Fruit fly (Drosophila melanogaster) whole organism, embryonic: ENCODE results near the gene M6.

Experiments used
- Adf1 ChIP-seq: fragments of 200-800 bp; sonication (Bioruptor generic); IDR thresholded peaks from 2 replicates; pipeline ENCODE4 v1.3.6; 2022; ENCODE audit warnings: missing biosample characterization, missing genetic modification characterization
- Asciz ChIP-seq: fragments of 200-800 bp; sonication (Bioruptor generic); optimal IDR thresholded peaks from 2 replicates; lab custom pipeline; 2017; ENCODE audit warnings: missing biosample characterization, mild to moderate bottlenecking, missing genetic modification characterization, missing genetic modification reagents
- B-H2 ChIP-seq: fragments of 200-800 bp; sonication (Bioruptor generic); optimal IDR thresholded peaks from 2 replicates; lab custom pipeline; 2018; ENCODE audit warnings: missing biosample characterization, mild to moderate bottlenecking, missing genetic modification characterization
- Bdp1 ChIP-seq: fragments of 200-800 bp; sonication (Bioruptor generic); optimal IDR thresholded peaks from 3 replicates; lab custom pipeline; 2016; ENCODE audit warnings: missing biosample characterization, missing genetic modification characterization
- Blimp-1 ChIP-seq: fragments of 200-800 bp; sonication (Bioruptor generic); optimal IDR thresholded peaks from 3 replicates; lab custom pipeline; 2018; ENCODE audit warnings: missing biosample characterization, missing genetic modification characterization, mild to moderate bottlenecking, moderate library complexity, missing genetic modification reagents
- CG10209 ChIP-seq: fragments of 200-800 bp; sonication (Bioruptor generic); optimal IDR thresholded peaks from 3 replicates; lab custom pipeline; 2017; ENCODE audit warnings: missing biosample characterization, mild to moderate bottlenecking, missing genetic modification characterization, missing genetic modification reagents
- CG10274 ChIP-seq: fragments of 200-800 bp; sonication (Bioruptor generic); optimal IDR thresholded peaks from 3 replicates; lab custom pipeline; 2017; ENCODE audit warnings: missing biosample characterization, mild to moderate bottlenecking, missing genetic modification characterization
- CG12219 ChIP-seq: fragments of 200-800 bp; sonication (Bioruptor generic); optimal IDR thresholded peaks from 3 replicates; lab custom pipeline; 2018; ENCODE audit warnings: missing biosample characterization, mild to moderate bottlenecking, missing genetic modification characterization
- CG12744 ChIP-seq: fragments of 200-800 bp; sonication (Bioruptor generic); optimal IDR thresholded peaks from 2 replicates; lab custom pipeline; 2016; ENCODE audit warnings: missing biosample characterization, missing genetic modification characterization
- CG12942 ChIP-seq: fragments of 200-800 bp; sonication (Bioruptor generic); optimal IDR thresholded peaks from 3 replicates; lab custom pipeline; 2016; ENCODE audit warnings: missing biosample characterization, missing genetic modification characterization
- CG14441 ChIP-seq: fragments of 200-800 bp; sonication (Bioruptor generic); IDR thresholded peaks from 2 replicates; pipeline ENCODE4 v1.3.6; 2022; ENCODE audit warnings: missing biosample characterization, missing genetic modification characterization
- CG16779 ChIP-seq: fragments of 200-800 bp; sonication (Bioruptor generic); IDR thresholded peaks from 2 replicates; pipeline ENCODE4 v1.3.6; 2022; ENCODE audit warnings: missing biosample characterization, missing genetic modification characterization
- CG16863 ChIP-seq: fragments of 200-800 bp; sonication (Bioruptor generic); optimal IDR thresholded peaks from 3 replicates; lab custom pipeline; 2016; ENCODE audit warnings: missing biosample characterization, missing genetic modification characterization
- CG17361 ChIP-seq: fragments of 200-800 bp; sonication (Bioruptor generic); IDR thresholded peaks from 3 replicates; pipeline ENCODE4 v1.3.6; 2022; ENCODE audit warnings: missing biosample characterization, missing genetic modification characterization
- CG17912 ChIP-seq: fragments of 200-800 bp; sonication (Bioruptor generic); optimal IDR thresholded peaks from 2 replicates; lab custom pipeline; 2018; ENCODE audit warnings: missing biosample characterization, mild to moderate bottlenecking, missing genetic modification characterization
- CG30403 ChIP-seq: fragments of 200-800 bp; sonication (Bioruptor generic); optimal IDR thresholded peaks from 3 replicates; lab custom pipeline; 2016; ENCODE audit warnings: missing biosample characterization, missing genetic modification characterization
- CG4854 ChIP-seq: fragments of 200-800 bp; sonication (Bioruptor generic); optimal IDR thresholded peaks from 2 replicates; lab custom pipeline; 2016; ENCODE audit warnings: missing biosample characterization, missing genetic modification characterization, inconsistent platforms
- CG6683 ChIP-seq: fragments of 200-800 bp; sonication (Bioruptor generic); optimal IDR thresholded peaks from 2 replicates; lab custom pipeline; 2017; ENCODE audit warnings: missing biosample characterization, mild to moderate bottlenecking, missing genetic modification characterization, missing genetic modification reagents
- CG6765 ChIP-seq: fragments of 200-800 bp; sonication (Bioruptor generic); optimal IDR thresholded peaks from 3 replicates; lab custom pipeline; 2017; ENCODE audit warnings: missing biosample characterization, mild to moderate bottlenecking, missing genetic modification characterization
- CG8281 ChIP-seq: fragments of 200-800 bp; sonication (Bioruptor generic); optimal IDR thresholded peaks from 2 replicates; lab custom pipeline; 2018; ENCODE audit warnings: missing biosample characterization, mild to moderate bottlenecking, missing genetic modification characterization, moderate library complexity
- CG9215 ChIP-seq: fragments of 200-800 bp; sonication (Bioruptor generic); IDR thresholded peaks from 2 replicates; pipeline ENCODE4 v1.3.6; 2022; ENCODE audit warnings: missing biosample characterization, missing genetic modification characterization
- CG9437 ChIP-seq: fragments of 200-800 bp; sonication (Bioruptor generic); optimal IDR thresholded peaks from 2 replicates; lab custom pipeline; 2018; ENCODE audit warnings: missing biosample characterization, mild to moderate bottlenecking, missing genetic modification characterization
- CTCF ChIP-seq: fragments of 200-800 bp; sonication (Bioruptor generic); optimal IDR thresholded peaks from 2 replicates; lab custom pipeline; 2017; ENCODE audit warnings: missing biosample characterization, mild to moderate bottlenecking, missing genetic modification characterization, moderate library complexity
- Dad ChIP-seq: fragments of 200-800 bp; sonication (Bioruptor generic); optimal IDR thresholded peaks from 3 replicates; lab custom pipeline; 2016; ENCODE audit warnings: missing biosample characterization, missing genetic modification characterization
- ERR ChIP-seq: fragments of 200-800 bp; sonication (Bioruptor generic); optimal IDR thresholded peaks from 2 replicates; lab custom pipeline; 2016; ENCODE audit warnings: missing biosample characterization, missing genetic modification characterization
- Fer3 ChIP-seq: fragments of 200-800 bp; sonication (Bioruptor generic); optimal IDR thresholded peaks from 2 replicates; lab custom pipeline; 2018; ENCODE audit warnings: missing biosample characterization, mild to moderate bottlenecking, missing genetic modification characterization, moderate library complexity
- HLH3B ChIP-seq: fragments of 200-800 bp; sonication (Bioruptor generic); IDR thresholded peaks from 2 replicates; pipeline ENCODE4 v1.3.6; 2022; ENCODE audit warnings: missing biosample characterization, missing genetic modification characterization
- Hmx ChIP-seq: fragments of 200-800 bp; sonication (Bioruptor generic); optimal IDR thresholded peaks from 2 replicates; lab custom pipeline; 2016; ENCODE audit warnings: missing biosample characterization, missing genetic modification characterization
- NfI ChIP-seq: fragments of 200-800 bp; sonication (Bioruptor generic); optimal IDR thresholded peaks from 3 replicates; lab custom pipeline; 2018; ENCODE audit warnings: missing biosample characterization, mild to moderate bottlenecking, missing genetic modification characterization, moderate library complexity
- Trl ChIP-seq, 3 experiments: fragments of >200 bp in 2 of 3; fragments of 200-800 bp in 1 of 3; sonication (Bioruptor generic) in 1 of 3; optimal IDR thresholded peaks; 2 replicates in 1 of 3; 3 replicates in 2 of 3; lab custom pipeline; 2016 to 2017; ENCODE audit warnings: missing biosample characterization in 1 of 3, missing genetic modification characterization in 1 of 3
- ac ChIP-seq: fragments of 200-800 bp; sonication (Bioruptor generic); optimal IDR thresholded peaks from 3 replicates; lab custom pipeline; 2017; ENCODE audit warnings: missing biosample characterization, mild to moderate bottlenecking, missing genetic modification characterization
- bbx ChIP-seq: fragments of 200-800 bp; sonication (Bioruptor generic); IDR thresholded peaks from 2 replicates; pipeline ENCODE4 v1.3.6; 2022; ENCODE audit warnings: missing biosample characterization, missing genetic modification characterization; ENCODE audit not compliant: partially characterized antibody
- chn ChIP-seq: fragments of 200-800 bp; sonication (Bioruptor generic); optimal IDR thresholded peaks from 2 replicates; lab custom pipeline; 2016; ENCODE audit warnings: missing biosample characterization, missing genetic modification characterization
- corto ChIP-seq: fragments of 200-800 bp; sonication (Bioruptor generic); optimal IDR thresholded peaks from 2 replicates; lab custom pipeline; 2016; ENCODE audit warnings: missing biosample characterization, mild to moderate bottlenecking, missing genetic modification characterization, moderate library complexity
- crol ChIP-seq: fragments of 200-800 bp; sonication (Bioruptor generic); IDR thresholded peaks from 2 replicates; pipeline ENCODE4 v1.3.6; 2022; ENCODE audit warnings: missing biosample characterization, missing genetic modification characterization
- crp ChIP-seq, 2 experiments: fragments of 200-800 bp; sonication (Bioruptor generic); optimal IDR thresholded peaks; 2 replicates in 1 of 2; 3 replicates in 1 of 2; lab custom pipeline; 2017; ENCODE audit warnings: missing biosample characterization in 2 of 2, missing genetic modification characterization in 2 of 2, mild to moderate bottlenecking in 1 of 2, moderate library complexity in 1 of 2
- gro ChIP-seq: fragments of 200-800 bp; sonication (Bioruptor generic); optimal IDR thresholded peaks from 2 replicates; lab custom pipeline; 2016; ENCODE audit warnings: missing biosample characterization, missing genetic modification characterization
- jing ChIP-seq: fragments of 200-800 bp; sonication (Bioruptor generic); optimal IDR thresholded peaks from 2 replicates; lab custom pipeline; 2018; ENCODE audit warnings: missing biosample characterization, mild to moderate bottlenecking, missing genetic modification characterization
- lmd ChIP-seq: fragments of 200-800 bp; sonication (Bioruptor generic); IDR thresholded peaks from 2 replicates; pipeline ENCODE4 v1.3.6; 2022; ENCODE audit warnings: missing biosample characterization, missing genetic modification characterization
- mirr ChIP-seq: fragments of 200-800 bp; sonication (Bioruptor generic); optimal IDR thresholded peaks from 3 replicates; lab custom pipeline; 2018; ENCODE audit warnings: missing biosample characterization, mild to moderate bottlenecking, missing genetic modification characterization
- nerfin-1 ChIP-seq: fragments of 200-800 bp; sonication (Bioruptor generic); optimal IDR thresholded peaks from 3 replicates; lab custom pipeline; 2019; ENCODE audit warnings: missing biosample characterization, mild to moderate bottlenecking, missing genetic modification characterization, moderate library complexity
- onecut ChIP-seq: fragments of 200-800 bp; sonication (Bioruptor generic); IDR thresholded peaks from 2 replicates; pipeline ENCODE4 v1.3.6; 2022; ENCODE audit warnings: missing biosample characterization, missing genetic modification characterization
- peb ChIP-seq: fragments of 200-800 bp; sonication (Bioruptor generic); IDR thresholded peaks from 2 replicates; pipeline ENCODE4 v1.3.6; 2022; ENCODE audit warnings: missing biosample characterization, missing genetic modification characterization
- phol ChIP-seq: fragments of 200-800 bp; sonication (Bioruptor generic); optimal IDR thresholded peaks from 3 replicates; lab custom pipeline; 2018; ENCODE audit warnings: missing biosample characterization, mild to moderate bottlenecking, missing genetic modification characterization, moderate library complexity
- twi ChIP-seq: fragments of 200-800 bp; optimal IDR thresholded peaks from 2 replicates; lab custom pipeline; 2019; ENCODE audit warnings: missing biosample characterization, mild to moderate bottlenecking, missing genetic modification characterization, moderate library complexity
- zen ChIP-seq: fragments of 200-800 bp; sonication (Bioruptor generic); optimal IDR thresholded peaks from 3 replicates; lab custom pipeline; 2018; ENCODE audit warnings: missing biosample characterization, mild to moderate bottlenecking, missing genetic modification characterization, moderate library complexity

M6 gene

DNA sequence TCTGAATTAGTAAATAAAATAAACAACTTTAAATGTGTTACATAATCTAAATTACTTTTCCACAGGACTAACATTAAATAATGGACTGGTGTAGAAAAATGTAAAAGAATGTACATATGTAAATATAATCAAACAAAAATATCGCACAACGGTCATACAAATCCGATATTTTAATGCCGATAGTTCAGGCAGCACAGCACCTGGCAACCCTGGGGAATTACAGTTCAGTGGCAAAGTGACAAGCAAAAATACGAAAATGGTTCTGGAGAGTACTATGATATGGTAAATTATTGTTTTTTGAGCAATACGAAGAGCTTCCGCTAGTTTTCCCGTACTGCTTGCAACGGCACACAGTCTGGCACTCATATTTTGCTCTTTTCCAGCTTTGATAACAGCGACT is 29.2 kb downstream of the M6 start, which contains the start of gene Rpn10 (continued):
- peak; percentile 10 for TF ChIP-seq CG4854 (GFP tag; lab: Kevin White, UChicago)
- TF ChIP-seq Trl (optimal IDR thresholded peaks at IDR 0.05; lab: Kevin White, UChicago) = no peak
- TF ChIP-seq Trl (GFP tag; optimal IDR thresholded peaks at IDR 0.05; lab: Kevin White, UChicago) = no peak
- TF ChIP-seq Fer3 = peak; percentile 2
- TF ChIP-seq phol (tag; lab: Kevin White, UChicago) = peak; percentile 64
- peak; percentile 58 for TF ChIP-seq nerfin-1 (tag; lab: Kevin White, UChicago)
- TF ChIP-seq CG16863 (GFP tag; lab: Kevin White, UChicago) = no peak
- peak; percentile 24 for TF ChIP-seq twi (tag; lab: Kevin White, UChicago)
- no peak for TF ChIP-seq CG12942 (GFP tag; lab: Kevin White, UChicago)
- TF ChIP-seq crp (GFP tag; optimal IDR thresholded peaks at IDR 0.05; lab: Kevin White, UChicago) = no peak
- TF ChIP-seq onecut (GFP tag; lab: Robert Waterston, UW) = no peak
- no peak for TF ChIP-seq CG12744
- TF ChIP-seq CG10274 (GFP tag; lab: Kevin White, UChicago) = no peak
- TF ChIP-seq CG16779 (GFP tag; lab: Robert Waterston, UW) = no peak
- TF ChIP-seq CG17361 (GFP tag; lab: Robert Waterston, UW) = peak; percentile 47; the same call in 1 of the 3 replicates
- TF ChIP-seq CG6683 (GFP tag; lab: Kevin White, UChicago) = no peak
- TF ChIP-seq mirr (GFP tag; lab: Kevin White, UChicago) = no peak
- peak; percentile 33 for TF ChIP-seq CG30403 (GFP tag; lab: Kevin White, UChicago)

dm6 chr3L:21538893-21539244 is 31.2 kb downstream of the M6 start:
- peak; percentile 90 for TF ChIP-seq CG8281 (tag; lab: Kevin White, UChicago)
- no peak for TF ChIP-seq peb (GFP tag; lab: Robert Waterston, UW)

dm6 chr3L:21539245-21540196 is 31.9 kb downstream of the M6 start, which contains the start of the genes COX8 and VhaM9.7-b:
TSS of gene COX8 (minus strand) at chr3L:21539447.
TSS of gene VhaM9.7-b (plus strand) at chr3L:21539862.
- peak; percentile 67 for TF ChIP-seq B-H2 (GFP tag; lab: Kevin White, UChicago)
- TF ChIP-seq HLH3B (GFP tag; lab: Robert Waterston, UW) = peak; percentile 70
- peak; percentile 62; the same call in 1 of the 2 replicates for TF ChIP-seq lmd (GFP tag; lab: Robert Waterston, UW)
- no peak for TF ChIP-seq CG9215
- TF ChIP-seq bbx (GFP tag; lab: Robert Waterston, UW) = peak; percentile 65
- no peak for TF ChIP-seq Dad (GFP tag; lab: Kevin White, UChicago)
- no peak for TF ChIP-seq ac (GFP tag; lab: Kevin White, UChicago)
- no peak for TF ChIP-seq corto (GFP tag; lab: Kevin White, UChicago)
- TF ChIP-seq Asciz (GFP tag; lab: Kevin White, UChicago) = no peak
- TF ChIP-seq Hmx (GFP tag; lab: Kevin White, UChicago) = no peak
- TF ChIP-seq crol (GFP tag; lab: Robert Waterston, UW) = no peak
- no peak for TF ChIP-seq CG10209 (GFP tag; lab: Kevin White, UChicago)
- TF ChIP-seq CG12219 (GFP tag; lab: Kevin White, UChicago) = no peak
- TF ChIP-seq NfI (GFP tag; lab: Kevin White, UChicago) = peak; percentile 65
- peak; percentile 61 for TF ChIP-seq CG9437 (GFP tag; lab: Kevin White, UChicago)
- no peak for TF ChIP-seq CTCF (GFP tag; lab: Kevin White, UChicago)
- TF ChIP-seq gro (GFP tag; lab: Kevin White, UChicago) = no peak
- TF ChIP-seq CG14441 = peak; percentile 55; the same call in 1 of the 2 replicates
- no peak for TF ChIP-seq CG17912
- no peak for TF ChIP-seq Adf1
- TF ChIP-seq zen (tag; lab: Kevin White, UChicago) = peak; percentile 55
- no peak for TF ChIP-seq Bdp1 (GFP tag; lab: Kevin White, UChicago)
- no peak for TF ChIP-seq Blimp-1
- TF ChIP-seq jing (GFP tag; lab: Kevin White, UChicago) = no peak
- no peak for TF ChIP-seq CG6765
- peak; percentile 55 for TF ChIP-seq chn
- TF ChIP-seq ERR (GFP tag; lab: Kevin White, UChicago) = no peak
